Fruit fly (Drosophila melanogaster): Measurements from ENCODE around the gene CG13950.

CG13950 gene

DNA sequence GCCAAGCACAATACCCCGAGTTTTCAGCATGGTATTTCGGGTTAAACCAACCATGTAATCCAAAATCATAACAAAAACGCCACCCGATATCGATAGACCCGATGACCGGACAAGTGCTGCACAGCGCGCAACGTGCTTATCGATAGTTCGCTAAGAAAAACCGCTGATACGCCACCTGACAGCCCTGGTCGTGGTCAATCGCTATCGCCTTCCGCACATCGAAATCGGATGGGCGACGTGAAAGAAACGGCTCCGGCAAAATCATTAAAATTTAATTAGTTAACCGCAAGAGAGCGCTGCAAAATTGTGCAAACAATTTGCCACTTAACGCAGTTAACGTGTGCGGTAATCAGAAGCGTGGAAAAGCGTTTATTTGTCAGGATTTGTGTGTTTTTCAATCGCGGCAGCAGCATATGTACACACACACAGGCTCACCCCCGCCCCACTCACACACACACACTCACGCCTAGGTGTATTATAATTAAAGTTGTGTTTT is 34.2 kb upstream of the CG13950 start, which contains the start of the genes CG3862 and dock (continued):
- peak; percentile 11; the same call in 1 of the 4 replicates for TF ChIP-seq Gug (GFP tag; IDR thresholded peaks at IDR 0.05)
- peak; percentile 74 for TF ChIP-seq CG2120 (GFP tag; optimal IDR thresholded peaks at IDR 0.05)
- no peak for TF ChIP-seq CG1647 (GFP tag; optimal IDR thresholded peaks at IDR 0.05)
- no peak for TF ChIP-seq sd (tag; optimal IDR thresholded peaks at IDR 0.05)
- TF ChIP-seq Asciz (GFP tag; optimal IDR thresholded peaks at IDR 0.05) = no peak
- TF ChIP-seq fu2 (GFP tag; optimal IDR thresholded peaks at IDR 0.05) = peak; percentile 28
- peak; percentile 24 for TF ChIP-seq da (GFP tag; optimal IDR thresholded peaks at IDR 0.05)
- peak; percentile 97 for TF ChIP-seq zen2 (GFP tag; IDR thresholded peaks at IDR 0.05; ENCODE audit: partially characterized antibody)
- TF ChIP-seq CG7271 (tag; optimal IDR thresholded peaks at IDR 0.05) = no peak
- peak; percentile 75 for TF ChIP-seq stwl (tag; optimal IDR thresholded peaks at IDR 0.05)
- TF ChIP-seq Dref (GFP tag; IDR thresholded peaks at IDR 0.05) = peak; percentile 100
- peak; percentile 50 for TF ChIP-seq NfI (GFP tag; optimal IDR thresholded peaks at IDR 0.05)
- peak; percentile 47 for TF ChIP-seq CG12155 (GFP tag; optimal IDR thresholded peaks at IDR 0.05)
- TF ChIP-seq gsb-n (tag; optimal IDR thresholded peaks at IDR 0.05) = peak; percentile 19
- peak; percentile 88 for TF ChIP-seq CG7928 (GFP tag; optimal IDR thresholded peaks at IDR 0.05)
- TF ChIP-seq Nf-YC (tag; optimal IDR thresholded peaks at IDR 0.05) = peak; percentile 57
- no peak for TF ChIP-seq tio (GFP tag; optimal IDR thresholded peaks at IDR 0.05)
- no peak for TF ChIP-seq fd64A (GFP tag; optimal IDR thresholded peaks at IDR 0.05)
- peak; percentile 29 for TF ChIP-seq MTF-1 (GFP tag; optimal IDR thresholded peaks at IDR 0.05; ENCODE audit: borderline replicate concordance)
- no peak for TF ChIP-seq klu (GFP tag; IDR thresholded peaks at IDR 0.05)
- no peak for TF ChIP-seq tup (GFP tag; optimal IDR thresholded peaks at IDR 0.05)
- peak; percentile 6 for TF ChIP-seq slou (GFP tag; optimal IDR thresholded peaks at IDR 0.05)
- TF ChIP-seq CG13287 (GFP tag; IDR thresholded peaks at IDR 0.05; ENCODE audit: partially characterized antibody) = peak; percentile 96
- TF ChIP-seq CG1602 (GFP tag; optimal IDR thresholded peaks at IDR 0.05) = no peak
- TF ChIP-seq ftz-f1 (GFP tag; optimal IDR thresholded peaks at IDR 0.05) = peak; percentile 74
- no peak for TF ChIP-seq salm (tag; optimal IDR thresholded peaks at IDR 0.05)
- TF ChIP-seq B-H1 (GFP tag; IDR thresholded peaks at IDR 0.05) = no peak
- TF ChIP-seq CG6791 (GFP tag; IDR thresholded peaks at IDR 0.05; ENCODE audit: partially characterized antibody) = peak; percentile 99
- peak; percentile 51 for TF ChIP-seq CG11398 (GFP tag; optimal IDR thresholded peaks at IDR 0.05)
- no peak for TF ChIP-seq luna (GFP tag; optimal IDR thresholded peaks at IDR 0.05)
- no peak for TF ChIP-seq jigr1 (GFP tag; IDR thresholded peaks at IDR 0.05)
- no peak for TF ChIP-seq Sox102F (GFP tag; optimal IDR thresholded peaks at IDR 0.05)
- peak; percentile 88 for TF ChIP-seq Dll (GFP tag; IDR thresholded peaks at IDR 0.05; ENCODE audit: partially characterized antibody)
- TF ChIP-seq NFAT (GFP tag; IDR thresholded peaks at IDR 0.05) = peak; percentile 79; the same call in 1 of the 2 replicates
- TF ChIP-seq lmd (GFP tag; IDR thresholded peaks at IDR 0.05) = peak; percentile 28; the same call in 1 of the 2 replicates
- peak; percentile 75 for TF ChIP-seq sob (GFP tag; IDR thresholded peaks at IDR 0.05)
- TF ChIP-seq Max (GFP tag; optimal IDR thresholded peaks at IDR 0.05) = peak; percentile 64
- peak; percentile 19 for TF ChIP-seq shn (GFP tag; optimal IDR thresholded peaks at IDR 0.05)
- TF ChIP-seq CG13775 (GFP tag; optimal IDR thresholded peaks at IDR 0.05) = peak; percentile 4
- peak in 1 of 2 experiments; percentile 23 for TF ChIP-seq insv (GFP tag; optimal IDR thresholded peaks at IDR 0.05)
- TF ChIP-seq Trl (optimal IDR thresholded peaks at IDR 0.05) = no peak
- peak; percentile 59 for TF ChIP-seq Trl (GFP tag; optimal IDR thresholded peaks at IDR 0.05)
- TF ChIP-seq Hmx (GFP tag; optimal IDR thresholded peaks at IDR 0.05) = no peak
- TF ChIP-seq CG18764 (GFP tag; optimal IDR thresholded peaks at IDR 0.05) = peak; percentile 33
- TF ChIP-seq ci (GFP tag; IDR thresholded peaks at IDR 0.05) = peak; percentile 77; the same call in 2 of the 3 replicates
- no peak for TF ChIP-seq CG30431 (GFP tag; optimal IDR thresholded peaks at IDR 0.05)
- TF ChIP-seq CG10274 (GFP tag; optimal IDR thresholded peaks at IDR 0.05) = no peak
- no peak for TF ChIP-seq dysf (GFP tag; IDR thresholded peaks at IDR 0.05)
- peak in 1 of 2 experiments; percentile 20 for TF ChIP-seq Hr78 (GFP tag; optimal IDR thresholded peaks at IDR 0.05)
- TF ChIP-seq ro (GFP tag; IDR thresholded peaks at IDR 0.05) = no peak
- TF ChIP-seq CG18262 (tag; optimal IDR thresholded peaks at IDR 0.05) = peak; percentile 12

All from whole organism, embryonic.